Fruit fly (Drosophila melanogaster) whole organism, embryonic: Measurements from ENCODE around the gene Bacc.

Experiments used
- Ada2b ChIP-seq: fragments of 200-800 bp; sonication (Bioruptor generic); IDR thresholded peaks from 2 replicates; pipeline ENCODE4 v1.3.6; 2022; ENCODE audit warnings: missing biosample characterization, missing genetic modification characterization
- CG10462 ChIP-seq: fragments of 200-800 bp; sonication (Bioruptor generic); optimal IDR thresholded peaks from 2 replicates; lab custom pipeline; 2016; ENCODE audit warnings: missing biosample characterization, missing genetic modification characterization
- CG11456 ChIP-seq: fragments of 200-800 bp; sonication (Bioruptor generic); IDR thresholded peaks from 3 replicates; pipeline ENCODE4 v1.3.6; 2022; ENCODE audit warnings: missing biosample characterization, missing genetic modification characterization
- CG11504 ChIP-seq: fragments of 200-800 bp; sonication (Bioruptor generic); optimal IDR thresholded peaks from 3 replicates; lab custom pipeline; 2019; ENCODE audit warnings: missing biosample characterization, mild to moderate bottlenecking, missing genetic modification characterization, moderate library complexity
- CG11560 ChIP-seq: fragments of 200-800 bp; sonication (Bioruptor generic); IDR thresholded peaks from 3 replicates; pipeline ENCODE4 v1.3.6; 2022; ENCODE audit warnings: missing biosample characterization, missing genetic modification characterization
- CG12299 ChIP-seq: fragments of 200-800 bp; sonication (Bioruptor generic); optimal IDR thresholded peaks from 2 replicates; lab custom pipeline; 2018; ENCODE audit warnings: missing biosample characterization, mild to moderate bottlenecking, missing genetic modification characterization
- CG14667 ChIP-seq: fragments of 200-800 bp; sonication (Bioruptor generic); IDR thresholded peaks from 2 replicates; pipeline ENCODE4 v1.3.6; 2022; ENCODE audit warnings: missing biosample characterization, missing genetic modification characterization
- CG14710 ChIP-seq: fragments of 200-800 bp; sonication (Bioruptor generic); optimal IDR thresholded peaks from 3 replicates; lab custom pipeline; 2019; ENCODE audit warnings: missing biosample characterization, mild to moderate bottlenecking, missing genetic modification characterization, moderate library complexity
- CG15011 ChIP-seq: fragments of 200-800 bp; sonication (Bioruptor generic); optimal IDR thresholded peaks from 3 replicates; lab custom pipeline; 2018; ENCODE audit warnings: missing biosample characterization, mild to moderate bottlenecking, missing genetic modification characterization
- CG17328 ChIP-seq: fragments of 200-800 bp; sonication (Bioruptor generic); IDR thresholded peaks from 2 replicates; pipeline ENCODE4 v1.3.6; 2022; ENCODE audit warnings: missing biosample characterization, missing genetic modification characterization
- CG1792 ChIP-seq: fragments of 200-800 bp; sonication (Bioruptor generic); optimal IDR thresholded peaks from 2 replicates; lab custom pipeline; 2016; ENCODE audit warnings: missing biosample characterization, missing genetic modification characterization
- CG2129 ChIP-seq: fragments of 200-800 bp; sonication (Bioruptor generic); IDR thresholded peaks from 2 replicates; pipeline ENCODE4 v1.3.6; 2022; ENCODE audit warnings: missing biosample characterization, missing genetic modification characterization; ENCODE audit not compliant: partially characterized antibody
- CG33213 ChIP-seq: fragments of 200-800 bp; sonication (Bioruptor generic); optimal IDR thresholded peaks from 3 replicates; lab custom pipeline; 2016; ENCODE audit warnings: missing biosample characterization, missing genetic modification characterization
- CG33557 ChIP-seq: fragments of 200-800 bp; sonication (Bioruptor generic); optimal IDR thresholded peaks from 2 replicates; lab custom pipeline; 2019; ENCODE audit warnings: missing biosample characterization, mild to moderate bottlenecking, missing genetic modification characterization, moderate library complexity
- CG4707 ChIP-seq: fragments of 200-800 bp; sonication (Bioruptor generic); optimal IDR thresholded peaks from 2 replicates; lab custom pipeline; 2018; ENCODE audit warnings: missing biosample characterization, mild to moderate bottlenecking, missing genetic modification characterization, moderate library complexity
- CG6689 ChIP-seq: fragments of 200-800 bp; sonication (Bioruptor generic); IDR thresholded peaks from 2 replicates; pipeline ENCODE4 v1.3.6; 2022; ENCODE audit warnings: missing biosample characterization, missing genetic modification characterization
- CG6765 ChIP-seq: fragments of 200-800 bp; sonication (Bioruptor generic); optimal IDR thresholded peaks from 3 replicates; lab custom pipeline; 2017; ENCODE audit warnings: missing biosample characterization, mild to moderate bottlenecking, missing genetic modification characterization
- CG6854 ChIP-seq: fragments of 200-800 bp; sonication (Bioruptor generic); optimal IDR thresholded peaks from 3 replicates; lab custom pipeline; 2017; ENCODE audit warnings: missing biosample characterization, mild to moderate bottlenecking, missing genetic modification characterization
- CG7556 ChIP-seq: fragments of 200-800 bp; sonication (Bioruptor generic); optimal IDR thresholded peaks from 2 replicates; lab custom pipeline; 2017; ENCODE audit warnings: missing biosample characterization, mild to moderate bottlenecking, missing genetic modification characterization
- CG7839 ChIP-seq: fragments of 200-800 bp; sonication (Bioruptor generic); optimal IDR thresholded peaks from 3 replicates; lab custom pipeline; 2018; ENCODE audit warnings: missing biosample characterization, mild to moderate bottlenecking, missing genetic modification characterization, moderate library complexity
- CG7987 ChIP-seq: fragments of 200-800 bp; sonication (Bioruptor generic); optimal IDR thresholded peaks from 2 replicates; lab custom pipeline; 2018; ENCODE audit warnings: missing biosample characterization, mild to moderate bottlenecking, missing genetic modification characterization, moderate library complexity
- CG8089 ChIP-seq: fragments of 200-800 bp; sonication (Bioruptor generic); optimal IDR thresholded peaks from 3 replicates; lab custom pipeline; 2016; ENCODE audit warnings: missing biosample characterization, missing genetic modification characterization
- CG8478 ChIP-seq: fragments of >200 bp; optimal IDR thresholded peaks from 2 replicates; lab custom pipeline; 2018
- CG8924 ChIP-seq: fragments of 200-800 bp; optimal IDR thresholded peaks from 3 replicates; lab custom pipeline; 2019; ENCODE audit warnings: missing biosample characterization, mild to moderate bottlenecking, missing genetic modification characterization, moderate library complexity
- CG8944 ChIP-seq: fragments of 200-800 bp; sonication (Bioruptor generic); optimal IDR thresholded peaks from 3 replicates; lab custom pipeline; 2016; ENCODE audit warnings: missing biosample characterization, missing genetic modification characterization
- CG9215 ChIP-seq: fragments of 200-800 bp; sonication (Bioruptor generic); IDR thresholded peaks from 2 replicates; pipeline ENCODE4 v1.3.6; 2022; ENCODE audit warnings: missing biosample characterization, missing genetic modification characterization
- Fer3 ChIP-seq: fragments of 200-800 bp; sonication (Bioruptor generic); optimal IDR thresholded peaks from 2 replicates; lab custom pipeline; 2018; ENCODE audit warnings: missing biosample characterization, mild to moderate bottlenecking, missing genetic modification characterization, moderate library complexity
- Hand ChIP-seq: fragments of 200-800 bp; sonication (Bioruptor generic); optimal IDR thresholded peaks from 2 replicates; lab custom pipeline; 2017; ENCODE audit warnings: mild to moderate bottlenecking, missing biosample characterization, missing genetic modification reagents, missing genetic modification characterization
- Hr3 ChIP-seq: fragments of 200-800 bp; sonication (Bioruptor generic); optimal IDR thresholded peaks from 3 replicates; lab custom pipeline; 2016; ENCODE audit warnings: missing biosample characterization, missing genetic modification characterization
- Hr78 ChIP-seq, 2 experiments: fragments of 200-800 bp in 1 of 2; fragments of >200 bp in 1 of 2; sonication (Bioruptor generic) in 1 of 2; optimal IDR thresholded peaks; 2 replicates each; lab custom pipeline; 2017 to 2019; ENCODE audit warnings: missing biosample characterization in 2 of 2, missing genetic modification characterization in 2 of 2, mild to moderate bottlenecking in 1 of 2, moderate library complexity in 1 of 2
- Lim3 ChIP-seq: fragments of 200-800 bp; sonication (Bioruptor generic); IDR thresholded peaks from 2 replicates; pipeline ENCODE4 v1.3.6; 2022; ENCODE audit warnings: missing biosample characterization, missing genetic modification characterization
- Mad ChIP-seq: fragments of 200-800 bp; sonication (Bioruptor generic); optimal IDR thresholded peaks from 2 replicates; lab custom pipeline; 2016; ENCODE audit warnings: missing biosample characterization, missing genetic modification characterization
- Mrtf ChIP-seq: fragments of 200-800 bp; sonication (Bioruptor generic); IDR thresholded peaks from 3 replicates; pipeline ENCODE4 v1.3.6; 2022; ENCODE audit warnings: missing biosample characterization, missing genetic modification characterization
- Myb ChIP-seq: fragments of 200-800 bp; sonication (Bioruptor generic); optimal IDR thresholded peaks from 2 replicates; lab custom pipeline; 2016; ENCODE audit warnings: missing biosample characterization, missing genetic modification characterization
- NC2β ChIP-seq: fragments of 200-800 bp; sonication (Bioruptor generic); optimal IDR thresholded peaks from 2 replicates; lab custom pipeline; 2016; ENCODE audit warnings: missing biosample characterization, missing genetic modification characterization
- Poxn ChIP-seq: fragments of 200-800 bp; sonication (Bioruptor generic); IDR thresholded peaks from 2 replicates; pipeline ENCODE4 v1.3.6; 2022; ENCODE audit warnings: missing biosample characterization, missing genetic modification characterization
- Side ChIP-seq: fragments of 200-800 bp; sonication (Bioruptor generic); optimal IDR thresholded peaks from 2 replicates; lab custom pipeline; 2016; ENCODE audit warnings: missing biosample characterization, missing genetic modification characterization
- Taf1 ChIP-seq: fragments of 200-800 bp; sonication (Bioruptor generic); IDR thresholded peaks from 2 replicates; pipeline ENCODE4 v1.3.6; 2022; ENCODE audit warnings: missing biosample characterization, missing genetic modification characterization
- ara ChIP-seq: fragments of 200-800 bp; sonication (Bioruptor generic); IDR thresholded peaks from 2 replicates; pipeline ENCODE4 v1.3.6; 2022; ENCODE audit warnings: missing biosample characterization, missing genetic modification characterization
- ase ChIP-seq: fragments of 200-800 bp; sonication (Bioruptor generic); IDR thresholded peaks from 3 replicates; pipeline ENCODE4 v1.3.6; 2022; ENCODE audit warnings: missing biosample characterization, missing genetic modification characterization
- fd3F ChIP-seq: fragments of 200-800 bp; sonication (Bioruptor generic); optimal IDR thresholded peaks from 2 replicates; lab custom pipeline; 2018; ENCODE audit warnings: missing biosample characterization, mild to moderate bottlenecking, missing genetic modification characterization, moderate library complexity
- fru ChIP-seq: fragments of >200 bp; optimal IDR thresholded peaks from 2 replicates; lab custom pipeline; 2017
- inv ChIP-seq: fragments of 200-800 bp; sonication (Bioruptor generic); IDR thresholded peaks from 2 replicates; pipeline ENCODE4 v1.3.6; 2022; ENCODE audit warnings: missing biosample characterization, missing genetic modification characterization; ENCODE audit not compliant: partially characterized antibody
- oc ChIP-seq: fragments of 200-800 bp; sonication (Bioruptor generic); optimal IDR thresholded peaks from 2 replicates; lab custom pipeline; 2018; ENCODE audit warnings: missing biosample characterization, mild to moderate bottlenecking, missing genetic modification characterization, moderate library complexity
- otp ChIP-seq: fragments of 200-800 bp; sonication (Bioruptor generic); IDR thresholded peaks from 3 replicates; pipeline ENCODE4, ENCODE4 v1.3.6; 2022; ENCODE audit warnings: missing biosample characterization, missing genetic modification characterization
- pfk ChIP-seq: fragments of 200-800 bp; sonication (Bioruptor generic); optimal IDR thresholded peaks from 2 replicates; lab custom pipeline; 2018; ENCODE audit warnings: missing biosample characterization, mild to moderate bottlenecking, missing genetic modification characterization, moderate library complexity
- sd ChIP-seq: fragments of 200-800 bp; sonication (Bioruptor generic); optimal IDR thresholded peaks from 3 replicates; lab custom pipeline; 2018; ENCODE audit warnings: missing biosample characterization, mild to moderate bottlenecking, missing genetic modification characterization, moderate library complexity
- tll ChIP-seq, 2 experiments: fragments of 200-800 bp in 1 of 2; fragments of >200 bp in 1 of 2; sonication (Bioruptor generic) in 1 of 2; optimal IDR thresholded peaks; 2 replicates each; lab custom pipeline; 2017 to 2019; ENCODE audit warnings: missing biosample characterization in 2 of 2, missing genetic modification characterization in 2 of 2, mild to moderate bottlenecking in 1 of 2, moderate library complexity in 1 of 2
- tx ChIP-seq: fragments of 200-800 bp; sonication (Bioruptor generic); optimal IDR thresholded peaks from 2 replicates; lab custom pipeline; 2016; ENCODE audit warnings: missing biosample characterization, missing genetic modification characterization
- vvl ChIP-seq: fragments of 200-800 bp; sonication (Bioruptor generic); IDR thresholded peaks from 2 replicates; pipeline ENCODE4 v1.3.6; 2022; ENCODE audit warnings: missing biosample characterization, missing genetic modification characterization

Gene Bacc

DNA sequence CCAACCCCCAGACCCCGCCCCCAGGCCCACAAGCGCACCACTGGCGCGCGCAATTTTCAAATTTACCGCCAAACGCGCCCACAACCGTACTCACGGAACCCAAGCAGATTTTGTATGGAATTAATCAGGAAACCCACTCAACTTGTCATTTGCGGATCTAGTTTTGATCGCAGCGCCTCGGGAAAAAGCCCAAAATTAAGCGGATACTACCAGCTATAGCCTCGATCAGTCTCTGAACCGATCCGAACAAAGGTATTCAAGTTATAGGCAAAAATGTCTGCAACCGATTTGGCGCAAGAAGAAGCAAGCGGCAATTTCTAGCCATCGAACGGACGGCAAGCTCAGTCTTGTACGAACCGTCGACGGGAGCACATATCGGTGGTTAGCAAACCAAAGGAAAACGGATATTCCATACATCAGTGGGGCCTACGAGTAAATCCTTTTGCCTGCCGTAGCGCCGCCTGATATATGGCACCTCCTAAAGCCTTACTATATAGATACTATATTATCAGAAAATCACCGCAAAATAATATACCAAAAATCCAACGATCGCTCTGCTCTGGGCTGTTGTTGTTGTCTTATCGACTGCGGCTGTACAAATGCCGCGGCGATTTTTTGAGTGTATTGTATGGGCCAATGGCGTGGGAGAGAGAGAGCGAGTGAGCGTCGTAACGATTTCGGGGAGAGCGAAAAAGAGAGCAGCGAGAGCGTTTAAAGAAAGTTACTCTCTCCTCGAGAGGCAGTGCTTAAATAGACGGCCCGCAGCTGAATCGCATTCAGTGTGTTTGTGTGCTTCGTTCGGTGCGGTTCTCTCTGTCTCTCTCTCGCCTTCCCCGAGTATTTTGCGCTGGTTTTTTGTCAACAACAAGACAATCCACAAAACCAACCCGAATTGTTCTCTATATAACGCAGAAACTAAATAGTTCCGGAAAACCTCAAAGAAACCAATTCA lies 491 bp downstream of the Bacc start, which contains the start of gene Pgk:
Gene Pgk, minus strand, starts transcription at position 609 of the 952 bp plus-strand sequence.
- TF ChIP-seq CG33557 (GFP tag; lab: Kevin White, UChicago) (peak; percentile 75), pfk (GFP tag; lab: Kevin White, UChicago) (peak; percentile 30), CG9215 (GFP tag; lab: Robert Waterston, UW) (no peak), CG11560 (tag; lab: Robert Waterston, UW) (no peak), oc (tag; lab: Kevin White, UChicago) (peak; percentile 75), otp (no peak), CG11456 (GFP tag; lab: Robert Waterston, UW) (no peak), Hr3 (GFP tag; lab: Kevin White, UChicago) (no peak), tx (GFP tag; lab: Kevin White, UChicago) (no peak), CG7839 (peak; percentile 30), CG1792 (GFP tag; lab: Kevin White, UChicago) (no peak), CG4707 (GFP tag; lab: Kevin White, UChicago) (no peak), CG12299 (tag; lab: Kevin White, UChicago) (peak; percentile 48), Fer3 (tag; lab: Kevin White, UChicago) (peak; percentile 45), fru (lab: Kevin White, UChicago) (no peak), Myb (GFP tag; lab: Kevin White, UChicago) (peak; percentile 37), CG8924 (tag; lab: Kevin White, UChicago) (peak; percentile 61), Poxn (GFP tag; lab: Robert Waterston, UW) (no peak), CG6765 (GFP tag; lab: Kevin White, UChicago) (peak; percentile 78), Hand (GFP tag; lab: Kevin White, UChicago) (peak; percentile 75), CG6854 (GFP tag; lab: Kevin White, UChicago) (peak; percentile 80), CG17328 (GFP tag; lab: Robert Waterston, UW) (no peak), Hr78 (GFP tag; optimal IDR thresholded peaks at IDR 0.05; lab: Kevin White, UChicago) (no peak), CG8944 (GFP tag; lab: Kevin White, UChicago) (peak; percentile 17), CG7987 (peak; percentile 31), vvl (GFP tag; lab: Robert Waterston, UW) (no peak), Taf1 (GFP tag; lab: Robert Waterston, UW) (no peak), Side (GFP tag; lab: Kevin White, UChicago) (no peak), CG14667 (GFP tag; lab: Robert Waterston, UW) (no peak), ara (GFP tag; lab: Robert Waterston, UW) (no peak), Lim3 (GFP tag; lab: Robert Waterston, UW) (no peak), ase (GFP tag; lab: Robert Waterston, UW) (no peak), sd (peak; percentile 31), CG14710 (tag; lab: Kevin White, UChicago) (peak; percentile 25), NC2β (GFP tag; lab: Kevin White, UChicago) (peak; percentile 84), CG8089 (GFP tag; lab: Kevin White, UChicago) (peak; percentile 40), tll (GFP tag; optimal IDR thresholded peaks at IDR 0.05; lab: Kevin White, UChicago) (no peak), inv (GFP tag; lab: Robert Waterston, UW) (no peak), CG10462 (GFP tag; lab: Kevin White, UChicago) (no peak), CG7556 (GFP tag; lab: Kevin White, UChicago) (peak; percentile 41), fd3F (GFP tag; lab: Kevin White, UChicago) (no peak), CG33213 (GFP tag; lab: Kevin White, UChicago) (peak; percentile 29), CG6689 (GFP tag; lab: Robert Waterston, UW) (no peak), CG8478 (lab: Kevin White, UChicago) (no peak), Mrtf (no peak), CG15011 (peak; percentile 59), Mad (GFP tag; lab: Kevin White, UChicago) (no peak), Ada2b (GFP tag; lab: Robert Waterston, UW) (no peak), CG2129 (no peak), CG11504 (tag; lab: Kevin White, UChicago) (peak; percentile 88)
